Worm (Caenorhabditis elegans): ENCODE data around the gene arf-1.

arf-1 gene

ce11 chrIII:5688246-5688645, 26.4 kb upstream of the arf-1 start (continued):
- TF ChIP-seq mdl-1 (tag; optimal IDR thresholded peaks at IDR 0.05) (peak in 1 of 2 experiments; percentile 51), hlh-11 (tag; optimal IDR thresholded peaks at IDR 0.05) (peak; percentile 52), mes-2 (tag; optimal IDR thresholded peaks at IDR 0.05; ENCODE audit: poor library complexity, severe bottlenecking) (peak; percentile 47), cey-2 (tag; optimal IDR thresholded peaks at IDR 0.05; ENCODE audit: borderline replicate concordance, insufficient read depth) (no peak), lin-29 (GFP tag; IDR thresholded peaks at IDR 0.05) (no peak), dmd-9 (GFP tag; IDR thresholded peaks at IDR 0.05) (no peak), spr-3 (GFP tag; optimal IDR thresholded peaks at IDR 0.05) (no peak), hmg-1.1 (GFP tag; IDR thresholded peaks at IDR 0.05) (peak; percentile 60; the same call in 1 of the 2 replicates), aly-2 (tag; optimal IDR thresholded peaks at IDR 0.05) (no peak), nhr-237 (tag; optimal IDR thresholded peaks at IDR 0.05) (no peak), ceh-32 (tag; optimal IDR thresholded peaks at IDR 0.05; ENCODE audit: poor library complexity) (no peak), snpc-1.2 (GFP tag; IDR thresholded peaks at IDR 0.05) (no peak), vab-7 (GFP tag; IDR thresholded peaks at IDR 0.05) (no peak), dve-1 (tag; optimal IDR thresholded peaks at IDR 0.05; ENCODE audit: insufficient read depth) (peak; percentile 73), ztf-7 (tag; optimal IDR thresholded peaks at IDR 0.05) (no peak), zfp-3 (GFP tag; conservative IDR thresholded peaks at IDR 0.05) (no peak), F37D6.2 (tag; optimal IDR thresholded peaks at IDR 0.05) (no peak), snpc-4 (tag; optimal IDR thresholded peaks at IDR 0.05) (no peak), unc-130 (GFP tag; optimal IDR thresholded peaks at IDR 0.05) (no peak), rbr-2 (tag; optimal IDR thresholded peaks at IDR 0.05) (peak; percentile 44), lin-1 (GFP tag; IDR thresholded peaks at IDR 0.05) (no peak), lim-7 (GFP tag; IDR thresholded peaks at IDR 0.05) (no peak), nhr-41 (GFP tag; IDR thresholded peaks at IDR 0.05) (no peak), ceh-62 (tag; optimal IDR thresholded peaks at IDR 0.05) (no peak), ceh-28 (tag; optimal IDR thresholded peaks at IDR 0.05) (no peak), hlh-30 (tag; optimal IDR thresholded peaks at IDR 0.05; ENCODE audit: insufficient read depth) (peak; percentile 76), php-3 (GFP tag; IDR thresholded peaks at IDR 0.05) (no peak), daf-19 (GFP tag; conservative IDR thresholded peaks at IDR 0.05) (no peak), jun-1 (tag; optimal IDR thresholded peaks at IDR 0.05) (no peak), F44E2.7 (GFP tag; IDR thresholded peaks at IDR 0.05) (no peak), lin-13 (GFP tag; optimal IDR thresholded peaks at IDR 0.05) (no peak), nhr-10 (tag; optimal IDR thresholded peaks at IDR 0.05) (no peak), zip-11 (GFP tag; IDR thresholded peaks at IDR 0.05) (no peak), mxl-3 (GFP tag; optimal IDR thresholded peaks at IDR 0.05) (no peak), egl-27 (tag; optimal IDR thresholded peaks at IDR 0.05) (no peak), mxl-2 (GFP tag; conservative IDR thresholded peaks at IDR 0.05) (no peak), mep-1 (tag; optimal IDR thresholded peaks at IDR 0.05) (peak; percentile 66), nhr-28 (tag; optimal IDR thresholded peaks at IDR 0.05) (peak; percentile 40), tag-97 (GFP tag; IDR thresholded peaks at IDR 0.05) (no peak), madf-5 (GFP tag; IDR thresholded peaks at IDR 0.05) (no peak), spr-1 (tag; optimal IDR thresholded peaks at IDR 0.05) (no peak), mdt-29 (GFP tag; IDR thresholded peaks at IDR 0.05) (no peak), zag-1 (tag; optimal IDR thresholded peaks at IDR 0.05) (no peak), ama-1 (optimal IDR thresholded peaks at IDR 0.05) (no peak), nhr-42 (GFP tag; IDR thresholded peaks at IDR 0.05) (no peak), lin-15B (tag; optimal IDR thresholded peaks at IDR 0.05) (no peak), madf-9 (GFP tag; conservative IDR thresholded peaks at IDR 0.05) (no peak), ZK546.5 (tag; optimal IDR thresholded peaks at IDR 0.05) (no peak), unc-39 (tag; optimal IDR thresholded peaks at IDR 0.05) (no peak), daf-12 (tag; optimal IDR thresholded peaks at IDR 0.05) (no peak), nhr-11 (tag; optimal IDR thresholded peaks at IDR 0.05) (no peak), tra-1 (GFP tag; IDR thresholded peaks at IDR 0.05) (no peak), zip-2 (tag; optimal IDR thresholded peaks at IDR 0.05) (no peak)

All from whole organism, L4 larva.